Fruit fly (Drosophila melanogaster) whole organism: ENCODE data around the gene CG31673.

ENCODE experiments used
- CG8478 ChIP-seq: fragments of >200 bp; optimal IDR thresholded peaks from 2 replicates; lab custom pipeline; 2018; ENCODE audit warnings: inconsistent platforms
- Dll ChIP-seq: fragments of >200 bp; optimal IDR thresholded peaks from 2 replicates; lab custom pipeline; 2017

DNA sequence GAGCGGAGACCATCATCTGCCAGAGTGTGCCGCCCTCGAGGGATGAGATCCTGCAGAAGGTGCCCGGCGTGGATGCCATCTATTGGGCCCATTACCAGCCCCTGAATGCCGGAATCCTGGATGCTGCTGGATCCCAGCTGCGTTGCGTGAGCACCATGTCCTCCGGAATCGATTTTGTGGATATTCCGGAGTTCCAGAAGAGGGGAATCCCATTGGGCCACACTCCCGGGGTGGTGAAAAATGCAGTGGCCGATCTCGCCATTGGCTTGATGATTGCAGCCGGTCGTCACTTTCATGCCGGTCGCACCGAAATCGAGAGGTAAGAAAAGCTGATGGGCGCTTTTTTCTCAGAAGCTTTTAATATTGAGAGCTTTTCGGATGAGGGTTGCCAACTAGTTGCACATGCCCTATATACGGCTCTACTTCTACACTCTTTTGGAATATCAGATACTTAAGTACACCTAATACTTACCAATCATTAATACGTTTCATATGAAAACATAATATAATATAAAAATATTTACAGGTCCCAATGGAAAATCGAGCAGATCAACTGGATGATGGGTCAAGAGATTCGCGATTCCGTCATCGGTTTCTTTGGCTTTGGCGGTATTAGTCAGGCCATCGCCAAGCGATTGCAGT, 467 bp downstream of the CG31673 start:
- TF ChIP-seq Dll (lab: Kevin White, UChicago) (no peak), CG8478 (no peak)
